Fruit fly (Drosophila melanogaster): Measurements from ENCODE around the gene CG14933.

DNA sequence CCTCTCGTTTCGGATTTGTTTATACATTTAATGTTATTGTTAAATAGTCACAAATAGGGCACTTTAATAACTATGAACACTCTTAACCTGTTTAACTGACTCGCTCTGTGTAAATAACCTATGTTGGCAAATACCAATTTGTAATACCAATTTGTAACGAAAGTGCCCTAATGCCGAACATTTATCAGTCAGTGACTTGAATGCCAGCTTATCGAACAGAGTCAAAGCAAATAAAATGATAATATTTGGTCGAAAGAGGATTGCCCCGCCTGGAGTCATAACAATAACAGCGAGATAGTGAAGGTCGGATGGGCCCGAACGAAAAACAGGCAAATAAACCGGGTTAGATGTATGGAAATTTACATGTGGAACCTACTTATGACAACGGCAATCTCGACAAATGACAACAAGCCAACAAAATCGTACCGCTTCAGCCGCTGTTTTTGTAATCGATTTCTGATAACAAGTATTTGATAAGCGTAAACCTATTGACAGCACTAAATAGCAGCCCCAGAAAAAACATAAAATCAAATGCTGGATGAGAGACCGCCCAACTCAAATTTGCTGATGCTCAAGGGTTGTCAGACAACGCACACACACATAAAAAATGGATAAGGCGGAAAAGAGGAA is 2.6 kb downstream of the CG14933 start:
- TF ChIP-seq Abd-B (GFP tag; optimal IDR thresholded peaks at IDR 0.05) (no peak), Optix (GFP tag; IDR thresholded peaks at IDR 0.05) (no peak), CG10321 (GFP tag; IDR thresholded peaks at IDR 0.05) (no peak), Dp (GFP tag; optimal IDR thresholded peaks at IDR 0.05) (no peak), CG33557 (GFP tag; optimal IDR thresholded peaks at IDR 0.05) (no peak), CG11456 (GFP tag; IDR thresholded peaks at IDR 0.05) (no peak), CG2116 (GFP tag; optimal IDR thresholded peaks at IDR 0.05) (no peak), row (GFP tag; IDR thresholded peaks at IDR 0.05) (no peak), schlank (tag; optimal IDR thresholded peaks at IDR 0.05) (peak; percentile 7), Dll (GFP tag; IDR thresholded peaks at IDR 0.05; ENCODE audit: partially characterized antibody) (no peak), CG8388 (GFP tag; optimal IDR thresholded peaks at IDR 0.05) (no peak), exex (tag; optimal IDR thresholded peaks at IDR 0.05) (peak; percentile 76), Dbx (GFP tag; IDR thresholded peaks at IDR 0.05) (no peak), NFAT (GFP tag; IDR thresholded peaks at IDR 0.05) (no peak)
